Worm (Caenorhabditis elegans) whole organism, L4 larva: Measurements from ENCODE around the gene C16A3.2.

ENCODE experiments used
- F44E2.7 ChIP-seq: fragments of 200-800 bp; sonication (Bioruptor generic); IDR thresholded peaks from 2 replicates; pipeline ENCODE4 v2.1.2; 2022; ENCODE audit warnings: missing genetic modification characterization, missing compliant biosample characterization
- R02D3.7 ChIP-seq: fragments of 150-350 bp; sonication (generic microtip); optimal IDR thresholded peaks from 3 replicates; lab custom pipeline; 2014; ENCODE audit warnings: missing biosample characterization, missing genetic modification characterization
- T20F7.1 ChIP-seq: fragments of 200-800 bp; sonication (Bioruptor generic); optimal IDR thresholded peaks from 2 replicates; lab custom pipeline; 2018; ENCODE audit warnings: mild to moderate bottlenecking, missing genetic modification characterization, missing compliant biosample characterization
- T26A8.4 ChIP-seq: fragments of 200-800 bp; sonication (Bioruptor generic); IDR thresholded peaks from 2 replicates; pipeline ENCODE4 v1.3.6; 2022; ENCODE audit warnings: missing genetic modification characterization, missing compliant biosample characterization
- Y48G9A.11 ChIP-seq: fragments of 200-800 bp; sonication (Bioruptor generic); IDR thresholded peaks from 2 replicates; pipeline ENCODE4 v1.3.6; 2022; ENCODE audit warnings: missing genetic modification reagents, missing genetic modification characterization, missing compliant biosample characterization
- Y75B8A.6 ChIP-seq: fragments of 200-800 bp; sonication (Bioruptor generic); IDR thresholded peaks from 2 replicates; pipeline ENCODE4 v1.3.6; 2022; ENCODE audit warnings: missing genetic modification reagents, missing genetic modification characterization, missing compliant biosample characterization
- ZK546.5 ChIP-seq, 2 experiments: sonication (generic microtip); optimal IDR thresholded peaks; 2 replicates each; lab custom pipeline; 2017; ENCODE audit warnings: missing biosample characterization in 2 of 2, missing genetic modification characterization in 2 of 2
- ceh-20 ChIP-seq: fragments of 200-800 bp; sonication (Bioruptor generic); IDR thresholded peaks from 2 replicates; pipeline ENCODE4 v1.3.6; 2022; ENCODE audit warnings: missing genetic modification reagents, missing genetic modification characterization, missing compliant biosample characterization
- ctbp-1 ChIP-seq: fragments of 200-800 bp; sonication (Bioruptor generic); IDR thresholded peaks from 2 replicates; pipeline ENCODE4 v1.3.6; 2022; ENCODE audit warnings: missing genetic modification reagents, missing genetic modification characterization, missing compliant biosample characterization
- daf-12 ChIP-seq: fragments of 150-350 bp; optimal IDR thresholded peaks from 2 replicates; lab custom pipeline; 2014; ENCODE audit warnings: missing biosample characterization, missing genetic modification reagents, missing genetic modification characterization
- daf-19 ChIP-seq: fragments of 200-800 bp; sonication (Bioruptor generic); conservative IDR thresholded peaks from 2 replicates; pipeline ENCODE4 v1.3.6; 2022; ENCODE audit warnings: missing genetic modification characterization, missing compliant biosample characterization
- daf-8 ChIP-seq: fragments of 200-800 bp; sonication (Bioruptor generic); IDR thresholded peaks from 2 replicates; pipeline ENCODE4 v1.3.6; 2022; ENCODE audit warnings: missing genetic modification characterization, missing compliant biosample characterization
- dmd-6 ChIP-seq: fragments of 200-800 bp; sonication (Bioruptor generic); IDR thresholded peaks from 2 replicates; pipeline ENCODE4 v1.3.6; 2022; ENCODE audit warnings: missing genetic modification reagents, missing genetic modification characterization, missing compliant biosample characterization
- dmd-8 ChIP-seq: fragments of 200-800 bp; sonication (Bioruptor generic); IDR thresholded peaks from 2 replicates; pipeline ENCODE4 v1.3.6; 2022; ENCODE audit warnings: missing genetic modification characterization, missing compliant biosample characterization
- duxl-1 ChIP-seq: sonication (generic microtip); optimal IDR thresholded peaks from 2 replicates; lab custom pipeline; 2016; ENCODE audit warnings: mild to moderate bottlenecking, missing genetic modification characterization, moderate library complexity, missing compliant biosample characterization; ENCODE audit not compliant: poor library complexity
- dve-1 ChIP-seq: sonication (generic microtip); optimal IDR thresholded peaks from 2 replicates; lab custom pipeline; 2017; ENCODE audit warnings: antibody characterized with exemption, mild to moderate bottlenecking, missing genetic modification characterization, missing compliant biosample characterization; ENCODE audit not compliant: insufficient read depth
- lim-7 ChIP-seq: fragments of 200-800 bp; sonication (Bioruptor generic); IDR thresholded peaks from 2 replicates; pipeline ENCODE4 v1.3.6; 2022; ENCODE audit warnings: missing genetic modification characterization, missing compliant biosample characterization
- lin-1 ChIP-seq: fragments of 200-800 bp; sonication (Bioruptor generic); IDR thresholded peaks from 2 replicates; pipeline ENCODE4 v1.3.6; 2022; ENCODE audit warnings: missing genetic modification reagents, missing genetic modification characterization, missing compliant biosample characterization
- lin-13 ChIP-seq: fragments of 150-350 bp; optimal IDR thresholded peaks from 2 replicates; lab custom pipeline; 2014; ENCODE audit warnings: missing biosample characterization, missing genetic modification reagents, missing genetic modification characterization
- lin-29 ChIP-seq: fragments of 200-800 bp; sonication (Bioruptor generic); IDR thresholded peaks from 2 replicates; pipeline ENCODE4 v1.3.6; 2022; ENCODE audit warnings: missing genetic modification reagents, missing genetic modification characterization, missing compliant biosample characterization
- lsy-2 ChIP-seq, 2 experiments: fragments of 150-350 bp in 1 of 2; sonication (generic microtip) in 1 of 2; optimal IDR thresholded peaks; 2 replicates each; lab custom pipeline; 2014 to 2017; ENCODE audit warnings: missing biosample characterization in 2 of 2, missing genetic modification characterization in 2 of 2
- mdl-1 ChIP-seq, 2 experiments: fragments of 150-350 bp in 1 of 2; sonication (generic microtip) in 1 of 2; optimal IDR thresholded peaks; 2 replicates each; lab custom pipeline; 2014 to 2017; ENCODE audit warnings: missing biosample characterization in 2 of 2, missing genetic modification characterization in 2 of 2
- mep-1 ChIP-seq: fragments of 150-350 bp; sonication (generic microtip); optimal IDR thresholded peaks from 3 replicates; lab custom pipeline; 2014; ENCODE audit warnings: missing biosample characterization, missing genetic modification characterization
- mxl-3 ChIP-seq: fragments of 200-800 bp; sonication (Bioruptor generic); optimal IDR thresholded peaks from 2 replicates; lab custom pipeline; 2018; ENCODE audit warnings: mild to moderate bottlenecking, missing genetic modification characterization, missing compliant biosample characterization
- nhr-102 ChIP-seq: sonication (generic microtip); optimal IDR thresholded peaks from 2 replicates; lab custom pipeline; 2016; ENCODE audit warnings: mild to moderate bottlenecking, missing genetic modification characterization, moderate library complexity, missing compliant biosample characterization
- nhr-11 ChIP-seq: fragments of 150-350 bp; optimal IDR thresholded peaks from 2 replicates; lab custom pipeline; 2014; ENCODE audit warnings: missing biosample characterization, missing genetic modification characterization
- nhr-111 ChIP-seq: fragments of 200-800 bp; sonication (Bioruptor generic); optimal IDR thresholded peaks from 2 replicates; lab custom pipeline; 2018; ENCODE audit warnings: mild to moderate bottlenecking, missing genetic modification characterization, missing compliant biosample characterization
- nhr-28 ChIP-seq: fragments of 150-350 bp; optimal IDR thresholded peaks from 2 replicates; lab custom pipeline; 2014; ENCODE audit warnings: missing biosample characterization, missing genetic modification characterization
- nhr-6 ChIP-seq: fragments of 150-350 bp; optimal IDR thresholded peaks from 2 replicates; lab custom pipeline; 2014; ENCODE audit warnings: missing biosample characterization, missing genetic modification characterization
- nhr-77 ChIP-seq: fragments of 150-350 bp; optimal IDR thresholded peaks from 2 replicates; lab custom pipeline; 2014; ENCODE audit warnings: missing biosample characterization, missing genetic modification characterization
- pqm-1 ChIP-seq: sonication (generic microtip); optimal IDR thresholded peaks from 2 replicates; lab custom pipeline; 2017; ENCODE audit warnings: missing biosample characterization, missing genetic modification characterization
- saeg-2 ChIP-seq: fragments of 200-800 bp; sonication (Bioruptor generic); IDR thresholded peaks from 2 replicates; pipeline ENCODE4 v1.3.6; 2022; ENCODE audit warnings: missing genetic modification reagents, missing genetic modification characterization, missing compliant biosample characterization
- set-16 ChIP-seq: fragments of 200-800 bp; sonication (Bioruptor generic); IDR thresholded peaks from 2 replicates; pipeline ENCODE4 v1.3.6; 2022; ENCODE audit warnings: missing genetic modification reagents, missing genetic modification characterization, missing compliant biosample characterization
- snpc-4 ChIP-seq: fragments of 150-350 bp; optimal IDR thresholded peaks from 2 replicates; lab custom pipeline; 2014; ENCODE audit warnings: missing biosample characterization, missing genetic modification characterization
- spr-1 ChIP-seq: sonication (generic microtip); optimal IDR thresholded peaks from 2 replicates; lab custom pipeline; 2016; ENCODE audit warnings: mild to moderate bottlenecking, missing genetic modification characterization, missing compliant biosample characterization
- spr-3 ChIP-seq: fragments of 200-800 bp; sonication (Bioruptor generic); optimal IDR thresholded peaks from 2 replicates; lab custom pipeline; 2018; ENCODE audit warnings: mild to moderate bottlenecking, missing genetic modification characterization, missing compliant biosample characterization
- tra-1 ChIP-seq: fragments of 200-800 bp; sonication (Bioruptor generic); IDR thresholded peaks from 2 replicates; pipeline ENCODE4 v1.3.6; 2022; ENCODE audit warnings: missing genetic modification reagents, missing genetic modification characterization, missing compliant biosample characterization
- unc-39 ChIP-seq: sonication (generic microtip); optimal IDR thresholded peaks from 2 replicates; lab custom pipeline; 2017; ENCODE audit warnings: missing biosample characterization, missing genetic modification characterization
- zag-1 ChIP-seq: fragments of 150-350 bp; optimal IDR thresholded peaks from 2 replicates; lab custom pipeline; 2014; ENCODE audit warnings: missing biosample characterization, missing genetic modification characterization

The C16A3.2 gene

DNA sequence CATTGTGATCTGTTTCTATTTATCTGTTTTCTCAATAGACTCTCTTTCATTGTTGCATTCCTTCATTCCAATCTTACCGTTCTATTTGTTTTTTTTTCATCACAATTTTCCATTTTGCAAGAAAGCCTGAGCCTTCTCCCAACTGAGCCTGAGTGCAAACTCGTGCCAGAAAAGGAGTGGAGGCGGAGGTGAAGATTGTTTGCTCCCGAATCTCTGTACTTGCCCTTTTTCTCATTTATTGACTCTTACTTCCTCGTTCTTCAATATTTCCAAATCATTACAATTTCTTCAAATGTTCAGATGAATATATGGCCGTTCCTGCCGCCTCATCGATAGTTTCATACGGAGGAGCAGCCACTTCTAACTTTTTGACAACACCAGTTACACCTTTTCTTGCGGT is 17.2 kb downstream of the C16A3.2 start, which contains the start of gene let-756:
TSS of gene let-756 (plus strand) at position 301 of the 400 bp plus-strand sequence.
- TF ChIP-seq dmd-6 (no peak), lin-13 (GFP tag; lab: Kevin White, UChicago) (no peak), daf-19 (GFP tag; lab: Robert Waterston, UW) (no peak), T20F7.1 (no peak), F44E2.7 (no peak), unc-39 (tag; lab: Kevin White, UChicago) (no peak), nhr-111 (GFP tag; lab: Kevin White, UChicago) (no peak), lin-29 (GFP tag; lab: Robert Waterston, UW) (no peak), ZK546.5 (tag; optimal IDR thresholded peaks at IDR 0.05; lab: Kevin White, UChicago) (no peak), daf-12 (tag; lab: Kevin White, UChicago) (no peak), mdl-1 (tag; optimal IDR thresholded peaks at IDR 0.05; lab: Kevin White, UChicago) (no peak), lsy-2 (tag; optimal IDR thresholded peaks at IDR 0.05; lab: Kevin White, UChicago) (no peak), snpc-4 (tag; lab: Kevin White, UChicago) (no peak), dve-1 (no peak), daf-8 (GFP tag; lab: Robert Waterston, UW) (no peak), saeg-2 (no peak), ceh-20 (GFP tag; lab: Robert Waterston, UW) (no peak), spr-1 (tag; lab: Kevin White, UChicago) (no peak), Y75B8A.6 (GFP tag; lab: Robert Waterston, UW) (no peak)

- TF ChIP-seq lsy-2 (tag; optimal IDR thresholded peaks at IDR 0.05; lab: Kevin White, UChicago) (peak in 1 of 2 experiments; percentile 16), tra-1 (GFP tag; lab: Robert Waterston, UW) (no peak), lin-1 (GFP tag; lab: Robert Waterston, UW) (no peak), daf-19 (GFP tag; lab: Robert Waterston, UW) (no peak), R02D3.7 (peak; percentile 14), dmd-6 (peak; percentile 15; the same call in 1 of the 2 replicates), dve-1 (peak; percentile 24), nhr-28 (tag; lab: Kevin White, UChicago) (peak; percentile 36), set-16 (GFP tag; lab: Robert Waterston, UW) (no peak), T20F7.1 (peak; percentile 35)
- TF ChIP-seq, all 104 proteins: peak for 6
These were observed 21.8 kb downstream of the C16A3.2 start for ce11 chrIII:6411430-6411829.

DNA sequence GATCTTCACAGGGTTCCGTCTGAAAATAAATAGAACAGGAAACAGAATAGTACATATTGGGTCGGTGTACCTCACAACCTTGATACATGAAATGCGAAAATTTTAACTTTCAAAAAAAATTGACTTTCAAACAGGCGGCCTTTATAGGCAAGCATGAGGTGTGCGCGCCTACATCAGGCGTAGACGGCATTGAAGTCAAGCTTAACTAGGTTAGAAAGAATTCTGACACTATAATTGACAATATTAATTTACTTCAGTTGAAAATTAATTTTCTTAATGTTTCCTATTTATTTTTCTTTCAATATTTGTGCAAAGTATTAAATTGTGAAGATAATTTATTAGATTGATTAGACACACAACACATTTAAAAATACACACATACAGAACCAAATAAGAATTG is 22.3 kb downstream of the C16A3.2 start, which contains the start of gene C05D11.5:
TSS of gene C05D11.5 (minus strand) at position 101 of the 400 bp plus-strand sequence.
- TF ChIP-seq duxl-1 = no peak
- no peak for TF ChIP-seq nhr-6 (tag; lab: Kevin White, UChicago)
- TF ChIP-seq nhr-102 = no peak
- no peak for TF ChIP-seq T26A8.4
- no peak for TF ChIP-seq spr-3 (GFP tag; lab: Kevin White, UChicago)
- TF ChIP-seq lim-7 (GFP tag; lab: Robert Waterston, UW) = no peak
- no peak for TF ChIP-seq zag-1
- no peak for TF ChIP-seq pqm-1 (tag; lab: Kevin White, UChicago)
- no peak for TF ChIP-seq R02D3.7
- no peak for TF ChIP-seq nhr-11
- no peak for TF ChIP-seq dmd-8 (GFP tag; lab: Robert Waterston, UW)
- TF ChIP-seq mxl-3 (GFP tag; lab: Kevin White, UChicago) = no peak
- no peak for TF ChIP-seq Y48G9A.11
- TF ChIP-seq daf-8 (GFP tag; lab: Robert Waterston, UW) = no peak
- no peak for TF ChIP-seq mep-1 (tag; lab: Kevin White, UChicago)
- no peak for TF ChIP-seq ctbp-1 (GFP tag; lab: Robert Waterston, UW)
- TF ChIP-seq nhr-77 (tag; lab: Kevin White, UChicago) = no peak
- TF ChIP-seq T20F7.1 = no peak
- TF ChIP-seq lin-1 (GFP tag; lab: Robert Waterston, UW) = no peak
- TF ChIP-seq, all 104 proteins: peak for 0
